Fruit fly (Drosophila melanogaster) whole organism, embryonic: Measurements from ENCODE around the gene siz.

Experiments used
- Asciz ChIP-seq: fragments of 200-800 bp; sonication (Bioruptor generic); optimal IDR thresholded peaks from 2 replicates; lab custom pipeline; 2017; ENCODE audit warnings: missing biosample characterization, mild to moderate bottlenecking, missing genetic modification characterization, missing genetic modification reagents
- Atf6 ChIP-seq: fragments of 200-800 bp; sonication (Bioruptor generic); IDR thresholded peaks from 2 replicates; pipeline ENCODE4 v1.3.6; 2022; ENCODE audit warnings: missing biosample characterization, missing genetic modification characterization
- B-H2 ChIP-seq: fragments of 200-800 bp; sonication (Bioruptor generic); optimal IDR thresholded peaks from 2 replicates; lab custom pipeline; 2018; ENCODE audit warnings: missing biosample characterization, mild to moderate bottlenecking, missing genetic modification characterization
- Blimp-1 ChIP-seq: fragments of 200-800 bp; sonication (Bioruptor generic); optimal IDR thresholded peaks from 3 replicates; lab custom pipeline; 2018; ENCODE audit warnings: missing biosample characterization, missing genetic modification characterization, mild to moderate bottlenecking, moderate library complexity, missing genetic modification reagents
- CG10366 ChIP-seq: fragments of 200-800 bp; sonication (Bioruptor generic); IDR thresholded peaks from 2 replicates; pipeline ENCODE4 v1.3.6; 2022; ENCODE audit warnings: missing biosample characterization, missing genetic modification characterization
- CG10462 ChIP-seq: fragments of 200-800 bp; sonication (Bioruptor generic); optimal IDR thresholded peaks from 2 replicates; lab custom pipeline; 2016; ENCODE audit warnings: missing biosample characterization, missing genetic modification characterization
- CG10654 ChIP-seq: fragments of 200-800 bp; sonication (Bioruptor generic); optimal IDR thresholded peaks from 2 replicates; lab custom pipeline; 2016; ENCODE audit warnings: missing biosample characterization, missing genetic modification characterization
- CG11560 ChIP-seq: fragments of 200-800 bp; sonication (Bioruptor generic); IDR thresholded peaks from 3 replicates; pipeline ENCODE4 v1.3.6; 2022; ENCODE audit warnings: missing biosample characterization, missing genetic modification characterization
- CG13624 ChIP-seq: fragments of 200-800 bp; sonication (Bioruptor generic); optimal IDR thresholded peaks from 2 replicates; lab custom pipeline; 2016; ENCODE audit warnings: missing biosample characterization, missing genetic modification characterization
- CG13775 ChIP-seq: fragments of 200-800 bp; sonication (Bioruptor generic); optimal IDR thresholded peaks from 3 replicates; lab custom pipeline; 2017; ENCODE audit warnings: missing biosample characterization, mild to moderate bottlenecking, missing genetic modification characterization
- CG15073 ChIP-seq: fragments of 200-800 bp; sonication (Bioruptor generic); optimal IDR thresholded peaks from 2 replicates; lab custom pipeline; 2016; ENCODE audit warnings: missing biosample characterization, missing genetic modification characterization
- CG1529 ChIP-seq: fragments of 200-800 bp; sonication (Bioruptor generic); optimal IDR thresholded peaks from 3 replicates; lab custom pipeline; 2018; ENCODE audit warnings: missing biosample characterization, missing genetic modification characterization
- CG18476 ChIP-seq: fragments of 200-800 bp; sonication (Bioruptor generic); optimal IDR thresholded peaks from 2 replicates; lab custom pipeline; 2016; ENCODE audit warnings: missing biosample characterization, mild to moderate bottlenecking, missing genetic modification characterization
- CG2202 ChIP-seq: fragments of 200-800 bp; sonication (Bioruptor generic); optimal IDR thresholded peaks from 2 replicates; lab custom pipeline; 2018; ENCODE audit warnings: missing biosample characterization, mild to moderate bottlenecking, missing genetic modification characterization
- CG33213 ChIP-seq: fragments of 200-800 bp; sonication (Bioruptor generic); optimal IDR thresholded peaks from 3 replicates; lab custom pipeline; 2016; ENCODE audit warnings: missing biosample characterization, missing genetic modification characterization
- CG4360 ChIP-seq: fragments of 200-800 bp; sonication (Bioruptor generic); IDR thresholded peaks from 2 replicates; pipeline ENCODE4 v1.3.6; 2022; ENCODE audit warnings: missing biosample characterization, missing genetic modification characterization
- CG7372 ChIP-seq: fragments of 200-800 bp; sonication (Bioruptor generic); IDR thresholded peaks from 2 replicates; pipeline ENCODE4 v1.3.6; 2022; ENCODE audit warnings: missing biosample characterization, missing genetic modification characterization
- CG8281 ChIP-seq: fragments of 200-800 bp; sonication (Bioruptor generic); optimal IDR thresholded peaks from 2 replicates; lab custom pipeline; 2018; ENCODE audit warnings: missing biosample characterization, mild to moderate bottlenecking, missing genetic modification characterization, moderate library complexity
- CG9876 ChIP-seq: fragments of 200-800 bp; sonication (Bioruptor generic); optimal IDR thresholded peaks from 2 replicates; lab custom pipeline; 2016; ENCODE audit warnings: missing biosample characterization, missing genetic modification characterization
- Ets97D ChIP-seq: fragments of 200-800 bp; sonication (Bioruptor generic); optimal IDR thresholded peaks from 3 replicates; lab custom pipeline; 2016; ENCODE audit warnings: missing biosample characterization, missing genetic modification characterization
- H2.0 ChIP-seq: fragments of 200-800 bp; sonication (Bioruptor generic); IDR thresholded peaks from 2 replicates; pipeline ENCODE4 v1.3.6; 2022; ENCODE audit warnings: missing biosample characterization, missing genetic modification characterization
- Hey ChIP-seq: fragments of 200-800 bp; sonication (Bioruptor generic); optimal IDR thresholded peaks from 3 replicates; lab custom pipeline; 2018; ENCODE audit warnings: missing biosample characterization, mild to moderate bottlenecking, missing genetic modification characterization
- Hr78 ChIP-seq, 2 experiments: fragments of 200-800 bp in 1 of 2; fragments of >200 bp in 1 of 2; sonication (Bioruptor generic) in 1 of 2; optimal IDR thresholded peaks; 2 replicates each; lab custom pipeline; 2017 to 2019; ENCODE audit warnings: missing biosample characterization in 2 of 2, missing genetic modification characterization in 2 of 2, mild to moderate bottlenecking in 1 of 2, moderate library complexity in 1 of 2
- Med ChIP-seq: fragments of 200-800 bp; sonication (Bioruptor generic); peaks from one replicate; lab custom pipeline; 2016; ENCODE audit warnings: missing biosample characterization, missing genetic modification characterization, mild to moderate bottlenecking, inconsistent platforms, moderate library complexity
- Myb ChIP-seq: fragments of 200-800 bp; sonication (Bioruptor generic); optimal IDR thresholded peaks from 2 replicates; lab custom pipeline; 2016; ENCODE audit warnings: missing biosample characterization, missing genetic modification characterization
- NC2α ChIP-seq: fragments of 200-800 bp; sonication (Bioruptor generic); optimal IDR thresholded peaks from 2 replicates; lab custom pipeline; 2016; ENCODE audit warnings: missing biosample characterization, missing genetic modification characterization
- Optix ChIP-seq: fragments of 200-800 bp; sonication (Bioruptor generic); IDR thresholded peaks from 3 replicates; pipeline ENCODE4 v1.3.6; 2022; ENCODE audit warnings: missing biosample characterization, missing genetic modification characterization
- ap ChIP-seq: fragments of 200-800 bp; sonication (Bioruptor generic); IDR thresholded peaks from 2 replicates; pipeline ENCODE4 v1.3.6; 2022; ENCODE audit warnings: missing biosample characterization, missing genetic modification characterization
- dmrt11E ChIP-seq: fragments of 200-800 bp; sonication (Bioruptor generic); optimal IDR thresholded peaks from 3 replicates; lab custom pipeline; 2018; ENCODE audit warnings: missing biosample characterization, mild to moderate bottlenecking, missing genetic modification characterization, moderate library complexity
- esg ChIP-seq: fragments of 200-800 bp; sonication (Bioruptor generic); conservative IDR thresholded peaks from 2 replicates; pipeline ENCODE4 v1.3.6; 2022; ENCODE audit warnings: missing biosample characterization, missing genetic modification characterization
- eve ChIP-seq, 2 experiments: fragments of >200 bp; optimal IDR thresholded peaks; 2 replicates each; lab custom pipeline; 2017; ENCODE audit warnings: missing biosample characterization in 2 of 2, missing genetic modification characterization in 2 of 2
- gem ChIP-seq: fragments of 200-800 bp; sonication (Bioruptor generic); optimal IDR thresholded peaks from 2 replicates; lab custom pipeline; 2019; ENCODE audit warnings: missing biosample characterization, mild to moderate bottlenecking, missing genetic modification characterization, moderate library complexity
- gro ChIP-seq: fragments of 200-800 bp; sonication (Bioruptor generic); optimal IDR thresholded peaks from 2 replicates; lab custom pipeline; 2016; ENCODE audit warnings: missing biosample characterization, missing genetic modification characterization
- hkb ChIP-seq, 2 experiments: fragments of 200-800 bp in 1 of 2; fragments of >200 bp in 1 of 2; sonication (Bioruptor generic) in 1 of 2; IDR thresholded peaks in 1 of 2; optimal IDR thresholded peaks in 1 of 2; 2 replicates each; pipeline versions ENCODE4 v1.3.6 to Lab custom; 2017 to 2022; ENCODE audit warnings: missing biosample characterization in 1 of 2, missing genetic modification characterization in 1 of 2
- lab ChIP-seq: fragments of 200-800 bp; sonication (Bioruptor generic); optimal IDR thresholded peaks from 3 replicates; lab custom pipeline; 2017; ENCODE audit warnings: missing biosample characterization, missing genetic modification characterization, mild to moderate bottlenecking, moderate library complexity, missing genetic modification reagents
- lilli ChIP-seq: fragments of 200-800 bp; sonication (Bioruptor generic); optimal IDR thresholded peaks from 3 replicates; lab custom pipeline; 2016; ENCODE audit warnings: missing biosample characterization, missing genetic modification characterization
- lola ChIP-seq, 3 experiments: fragments of >200 bp in 2 of 3; fragments of 200-800 bp in 1 of 3; sonication (Bioruptor generic) in 1 of 3; optimal IDR thresholded peaks; 2 replicates each; lab custom pipeline; 2017 to 2019; ENCODE audit warnings: missing biosample characterization in 3 of 3, missing genetic modification characterization in 3 of 3, mild to moderate bottlenecking in 1 of 3, moderate library complexity in 1 of 3
- nerfin-1 ChIP-seq: fragments of 200-800 bp; sonication (Bioruptor generic); optimal IDR thresholded peaks from 3 replicates; lab custom pipeline; 2019; ENCODE audit warnings: missing biosample characterization, mild to moderate bottlenecking, missing genetic modification characterization, moderate library complexity
- nom ChIP-seq: fragments of 200-800 bp; sonication (Bioruptor generic); optimal IDR thresholded peaks from 2 replicates; lab custom pipeline; 2017; ENCODE audit warnings: missing biosample characterization, missing genetic modification characterization, mild to moderate bottlenecking, moderate library complexity, missing genetic modification reagents
- odd ChIP-seq: fragments of 200-800 bp; sonication (Bioruptor generic); optimal IDR thresholded peaks from 2 replicates; lab custom pipeline; 2017; ENCODE audit warnings: missing biosample characterization, mild to moderate bottlenecking, missing genetic modification characterization
- pros ChIP-seq: fragments of 200-800 bp; sonication (Bioruptor generic); optimal IDR thresholded peaks from 3 replicates; lab custom pipeline; 2019; ENCODE audit warnings: missing biosample characterization, mild to moderate bottlenecking, missing genetic modification characterization, moderate library complexity
- psq ChIP-seq: fragments of 200-800 bp; sonication (Bioruptor generic); optimal IDR thresholded peaks from 2 replicates; lab custom pipeline; 2017; ENCODE audit warnings: missing biosample characterization, missing genetic modification characterization
- repo ChIP-seq: fragments of 200-800 bp; sonication (Bioruptor generic); optimal IDR thresholded peaks from 2 replicates; lab custom pipeline; 2016; ENCODE audit warnings: missing biosample characterization, missing genetic modification characterization
- scrt ChIP-seq: fragments of 200-800 bp; sonication (Bioruptor generic); optimal IDR thresholded peaks from 2 replicates; lab custom pipeline; 2018; ENCODE audit warnings: missing biosample characterization, mild to moderate bottlenecking, missing genetic modification characterization, moderate library complexity
- sens ChIP-seq: fragments of 200-800 bp; sonication (Bioruptor generic); peaks from one replicate; lab custom pipeline; 2016; ENCODE audit warnings: missing biosample characterization, missing genetic modification characterization
- sr ChIP-seq: fragments of 200-800 bp; sonication (Bioruptor generic); IDR thresholded peaks from 3 replicates; pipeline ENCODE4 v1.3.6; 2022; ENCODE audit warnings: missing biosample characterization, missing genetic modification characterization
- zf30C ChIP-seq: fragments of 200-800 bp; sonication (Bioruptor generic); optimal IDR thresholded peaks from 3 replicates; lab custom pipeline; 2018; ENCODE audit warnings: missing biosample characterization, mild to moderate bottlenecking, missing genetic modification characterization

siz gene

dm6 chr3L:21007364-21008254 lies 26.7 kb upstream of the siz start (continued):
- TF ChIP-seq CG10654 (GFP tag; lab: Kevin White, UChicago) = no peak
- 0 out of 2 replicates have a peak, but pooled peaks have one; percentile 3 for TF ChIP-seq CG4360
- no peak for TF ChIP-seq zf30C
- TF ChIP-seq Asciz (GFP tag; lab: Kevin White, UChicago) = no peak
- TF ChIP-seq hkb (optimal IDR thresholded peaks at IDR 0.05; lab: Kevin White, UChicago) = no peak
- TF ChIP-seq hkb (GFP tag; IDR thresholded peaks at IDR 0.05; lab: Robert Waterston, UW) = peak; percentile 25; the same call in 1 of the 2 replicates
- no peak for TF ChIP-seq CG7372 (GFP tag; lab: Robert Waterston, UW)
- TF ChIP-seq B-H2 (GFP tag; lab: Kevin White, UChicago) = no peak
- no peak for TF ChIP-seq CG18476 (GFP tag; lab: Kevin White, UChicago)
- TF ChIP-seq NC2α (GFP tag; lab: Kevin White, UChicago) = peak; percentile 11
- TF ChIP-seq pros (GFP tag; lab: Kevin White, UChicago) = peak; percentile 72
- no peak for TF ChIP-seq esg (GFP tag; lab: Robert Waterston, UW)
- no peak for TF ChIP-seq H2.0 (GFP tag; lab: Robert Waterston, UW)
- peak; percentile 33 for TF ChIP-seq CG1529 (GFP tag; lab: Kevin White, UChicago)
- no peak for TF ChIP-seq Optix (GFP tag; lab: Robert Waterston, UW)
- TF ChIP-seq Hey (tag; lab: Kevin White, UChicago) = no peak
- TF ChIP-seq nom (GFP tag; lab: Kevin White, UChicago) = peak; percentile 9
- peak; percentile 21 for TF ChIP-seq CG33213 (GFP tag; lab: Kevin White, UChicago)
- TF ChIP-seq ap (GFP tag; lab: Robert Waterston, UW) = no peak
- TF ChIP-seq sr (GFP tag; lab: Robert Waterston, UW) = peak; percentile 52; the same call in 1 of the 3 replicates
- peak; percentile 90 for TF ChIP-seq Blimp-1 (GFP tag; lab: Kevin White, UChicago)
- TF ChIP-seq lola (GFP tag; optimal IDR thresholded peaks at IDR 0.05; lab: Kevin White, UChicago) = peak in 1 of 3 experiments; percentile 40
- no peak for TF ChIP-seq CG11560 (tag; lab: Robert Waterston, UW)
- TF ChIP-seq CG13775 = peak; percentile 38
- TF ChIP-seq psq (GFP tag; lab: Kevin White, UChicago) = peak; percentile 94
- TF ChIP-seq odd (GFP tag; lab: Kevin White, UChicago) = no peak
- TF ChIP-seq CG8281 (tag; lab: Kevin White, UChicago) = peak; percentile 4
- TF ChIP-seq Hr78 (GFP tag; optimal IDR thresholded peaks at IDR 0.05; lab: Kevin White, UChicago) = peak in 1 of 2 experiments; percentile 14
- no peak for TF ChIP-seq CG9876 (GFP tag; lab: Kevin White, UChicago)
- no peak for TF ChIP-seq CG10366 (GFP tag; lab: Robert Waterston, UW)
- TF ChIP-seq dmrt11E (tag; lab: Kevin White, UChicago) = peak; percentile 40
- peak; percentile 87 for TF ChIP-seq sens (GFP tag; lab: Kevin White, UChicago)
- peak; percentile 5 for TF ChIP-seq CG13624 (GFP tag; lab: Kevin White, UChicago)
- TF ChIP-seq scrt (GFP tag; lab: Kevin White, UChicago) = no peak
- peak; percentile 4 for TF ChIP-seq lilli
- TF ChIP-seq lab = no peak
- peak; percentile 72 for TF ChIP-seq CG2202

dm6 chr3L:21008255-21008815 lies 26.0 kb upstream of the siz start:
- peak; percentile 9 for TF ChIP-seq gro (GFP tag; lab: Kevin White, UChicago)
- TF ChIP-seq CG4360 = peak; percentile 69
- TF ChIP-seq Med = peak; percentile 54
- peak; percentile 36 for TF ChIP-seq nerfin-1 (tag; lab: Kevin White, UChicago)
- peak in 1 of 2 experiments; percentile 1 for TF ChIP-seq eve (GFP tag; optimal IDR thresholded peaks at IDR 0.05; lab: Kevin White, UChicago)
- TF ChIP-seq Ets97D (GFP tag; lab: Kevin White, UChicago) = no peak
- peak; percentile 9 for TF ChIP-seq gem (tag; lab: Kevin White, UChicago)
- TF ChIP-seq Myb (GFP tag; lab: Kevin White, UChicago) = peak; percentile 3
- no peak for TF ChIP-seq repo (GFP tag; lab: Kevin White, UChicago)
- peak; percentile 18 for TF ChIP-seq sens (GFP tag; lab: Kevin White, UChicago)
- 0 out of 2 replicates have a peak, but pooled peaks have one; percentile 14 for TF ChIP-seq Atf6
- no peak for TF ChIP-seq CG15073 (GFP tag; lab: Kevin White, UChicago)
- TF ChIP-seq CG10462 (GFP tag; lab: Kevin White, UChicago) = no peak
- TF ChIP-seq, all 482 proteins: peak for 9
